Worm (Caenorhabditis elegans) whole organism, L1 larva: ENCODE results near the gene lido-8.

Source experiments
- C16A3.4 ChIP-seq: fragments of 150-350 bp; optimal IDR thresholded peaks from 2 replicates; lab custom pipeline; 2014; ENCODE audit warnings: missing biosample characterization, missing genetic modification characterization
- fkh-10 ChIP-seq: sonication (generic microtip); optimal IDR thresholded peaks from 2 replicates; lab custom pipeline; 2017; ENCODE audit warnings: missing biosample characterization, missing genetic modification reagents, missing genetic modification characterization
- nhr-12 ChIP-seq: sonication (generic microtip); optimal IDR thresholded peaks from 2 replicates; lab custom pipeline; 2017; ENCODE audit warnings: missing biosample characterization, missing genetic modification characterization
- nhr-47 ChIP-seq: sonication (generic microtip); optimal IDR thresholded peaks from 2 replicates; lab custom pipeline; 2016; ENCODE audit warnings: mild to moderate bottlenecking, missing genetic modification characterization, moderate library complexity, missing compliant biosample characterization
- unc-86 ChIP-seq: sonication (generic microtip); optimal IDR thresholded peaks from 2 replicates; lab custom pipeline; 2016; ENCODE audit warnings: missing genetic modification characterization, missing compliant biosample characterization
- ztf-11 ChIP-seq, 2 experiments: sonication (generic microtip); optimal IDR thresholded peaks; 2 replicates each; lab custom pipeline; 2016 to 2017; ENCODE audit warnings: missing genetic modification characterization in 2 of 2, missing biosample characterization in 1 of 2, missing compliant biosample characterization in 1 of 2

ce11 chrII:3036344-3036743, 39.5 kb downstream of the lido-8 start:
- TF ChIP-seq ztf-11 (tag; optimal IDR thresholded peaks at IDR 0.05; lab: Kevin White, UChicago) (no peak), nhr-47 (tag; lab: Kevin White, UChicago) (no peak), nhr-12 (tag; lab: Kevin White, UChicago) (no peak), C16A3.4 (tag; lab: Kevin White, UChicago) (no peak), fkh-10 (no peak), unc-86 (tag; lab: Kevin White, UChicago) (no peak)
